Worm (Caenorhabditis elegans) whole organism, L4 larva: ENCODE measurements around the gene ilcr-1.

ENCODE experiments used
- aly-2 ChIP-seq: sonication (generic microtip); optimal IDR thresholded peaks from 2 replicates; lab custom pipeline; 2018; ENCODE audit warnings: missing biosample characterization, missing genetic modification characterization
- snpc-4 ChIP-seq: fragments of 150-350 bp; optimal IDR thresholded peaks from 2 replicates; lab custom pipeline; 2014; ENCODE audit warnings: missing biosample characterization, missing genetic modification characterization

ce11 chrIV:14305813-14306212 lies 29.6 kb downstream of the ilcr-1 start:
- TF ChIP-seq aly-2 (tag; lab: Kevin White, UChicago) (no peak), snpc-4 (tag; lab: Kevin White, UChicago) (no peak)
